Worm (Caenorhabditis elegans) whole organism, young adult: ENCODE data around the gene fbxa-22.

Experiments used
- B0261.1 ChIP-seq: sonication (generic microtip); optimal IDR thresholded peaks from 2 replicates; lab custom pipeline; 2016; ENCODE audit warnings: mild to moderate bottlenecking, missing genetic modification characterization, moderate library complexity, missing compliant biosample characterization
- B0336.3 ChIP-seq: fragments of 200-800 bp; sonication (Bioruptor generic); IDR thresholded peaks from 2 replicates; pipeline ENCODE4 v1.3.6; 2022; ENCODE audit warnings: missing genetic modification characterization, missing compliant biosample characterization
- C06A6.2 ChIP-seq: fragments of 200-800 bp; sonication (Bioruptor generic); conservative IDR thresholded peaks from 2 replicates; pipeline ENCODE4 v1.3.6; 2022; ENCODE audit warnings: missing genetic modification characterization, missing compliant biosample characterization
- F10E7.11 ChIP-seq: sonication (generic microtip); optimal IDR thresholded peaks from 2 replicates; lab custom pipeline; 2017; ENCODE audit warnings: mild to moderate bottlenecking, missing genetic modification characterization, moderate library complexity, missing compliant biosample characterization
- F22D6.2 ChIP-seq: sonication (generic microtip); optimal IDR thresholded peaks from 2 replicates; lab custom pipeline; 2016; ENCODE audit warnings: mild to moderate bottlenecking, missing genetic modification characterization, missing compliant biosample characterization
- F57C9.4 ChIP-seq: sonication (generic microtip); optimal IDR thresholded peaks from 2 replicates; lab custom pipeline; 2017; ENCODE audit warnings: mild to moderate bottlenecking, missing genetic modification characterization, missing compliant biosample characterization
- Y53F4B.3 ChIP-seq: fragments of 200-800 bp; sonication (Bioruptor generic); IDR thresholded peaks from 2 replicates; pipeline ENCODE4 v1.3.6; 2022; ENCODE audit warnings: missing genetic modification reagents, missing genetic modification characterization, missing compliant biosample characterization
- Y53G8AR.9 ChIP-seq: fragments of 200-800 bp; sonication (Bioruptor generic); conservative IDR thresholded peaks from 2 replicates; pipeline ENCODE4 v1.3.6; 2022; ENCODE audit warnings: missing genetic modification reagents, missing genetic modification characterization, missing compliant biosample characterization
- Y56A3A.18 ChIP-seq: fragments of 200-800 bp; sonication (Bioruptor generic); IDR thresholded peaks from 2 replicates; pipeline ENCODE4 v1.3.6; 2022; ENCODE audit warnings: missing genetic modification reagents, missing genetic modification characterization, missing compliant biosample characterization
- Y79H2A.3 ChIP-seq: fragments of 200-800 bp; sonication (Bioruptor generic); conservative IDR thresholded peaks from 2 replicates; pipeline ENCODE4 v1.3.6; 2022; ENCODE audit warnings: missing genetic modification reagents, missing genetic modification characterization, missing compliant biosample characterization
- ZK185.1 ChIP-seq: sonication (generic microtip); optimal IDR thresholded peaks from 2 replicates; lab custom pipeline; 2016; ENCODE audit warnings: mild to moderate bottlenecking, missing genetic modification characterization, missing compliant biosample characterization; ENCODE audit not compliant: poor library complexity, severe bottlenecking
- aptf-2 ChIP-seq: fragments of 200-800 bp; sonication (Bioruptor generic); conservative IDR thresholded peaks from 2 replicates; pipeline ENCODE4 v1.3.6; 2022; ENCODE audit warnings: missing genetic modification reagents, missing genetic modification characterization, missing compliant biosample characterization
- athp-1 ChIP-seq: sonication (generic microtip); optimal IDR thresholded peaks from 2 replicates; lab custom pipeline; 2017; ENCODE audit warnings: mild to moderate bottlenecking, missing genetic modification characterization, missing compliant biosample characterization
- attf-6 ChIP-seq: fragments of 200-800 bp; sonication (Bioruptor generic); IDR thresholded peaks from 2 replicates; pipeline ENCODE4 v1.3.6; 2022; ENCODE audit warnings: missing genetic modification reagents, missing genetic modification characterization, missing compliant biosample characterization
- bed-2 ChIP-seq: fragments of 200-800 bp; sonication (Bioruptor generic); IDR thresholded peaks from 2 replicates; pipeline ENCODE4 v1.3.6; 2022; ENCODE audit warnings: missing genetic modification reagents, missing genetic modification characterization, missing compliant biosample characterization
- die-1 ChIP-seq: sonication (generic microtip); optimal IDR thresholded peaks from 2 replicates; lab custom pipeline; 2016; ENCODE audit warnings: missing genotype, mild to moderate bottlenecking, missing genetic modification characterization, missing compliant biosample characterization
- dox-1 ChIP-seq: fragments of 200-800 bp; sonication (Bioruptor generic); IDR thresholded peaks from 2 replicates; pipeline ENCODE4 v1.3.6; 2022; ENCODE audit warnings: missing genetic modification reagents, missing genetic modification characterization, missing compliant biosample characterization
- egl-18 ChIP-seq: fragments of 200-800 bp; sonication (Bioruptor generic); IDR thresholded peaks from 2 replicates; pipeline ENCODE4 v1.3.6; 2022; ENCODE audit warnings: missing genetic modification reagents, missing genetic modification characterization, missing compliant biosample characterization
- hlh-12 ChIP-seq: sonication (generic microtip); optimal IDR thresholded peaks from 2 replicates; lab custom pipeline; 2016; ENCODE audit warnings: missing genetic modification characterization, missing compliant biosample characterization
- hrde-1 ChIP-seq: sonication (generic microtip); optimal IDR thresholded peaks from 2 replicates; lab custom pipeline; 2016; ENCODE audit warnings: missing genetic modification characterization, mild to moderate bottlenecking, missing compliant biosample characterization, moderate library complexity, missing genotype, missing genetic modification reagents, borderline replicate concordance
- let-526 ChIP-seq: fragments of 200-800 bp; sonication (Bioruptor generic); IDR thresholded peaks from 2 replicates; pipeline ENCODE4 v1.3.6; 2022; ENCODE audit warnings: missing genetic modification reagents, missing genetic modification characterization, missing compliant biosample characterization
- lin-54 ChIP-seq: fragments of 200-800 bp; sonication (Bioruptor generic); optimal IDR thresholded peaks from 2 replicates; lab custom pipeline; 2018; ENCODE audit warnings: mild to moderate bottlenecking, missing genetic modification characterization, missing compliant biosample characterization
- lir-1 ChIP-seq: fragments of 200-800 bp; sonication (Bioruptor generic); conservative IDR thresholded peaks from 2 replicates; pipeline ENCODE4 v1.3.6; 2022; ENCODE audit warnings: missing genetic modification reagents, missing genetic modification characterization, missing compliant biosample characterization
- mel-28 ChIP-seq: sonication (generic microtip); optimal IDR thresholded peaks from 2 replicates; lab custom pipeline; 2016; ENCODE audit warnings: borderline replicate concordance, mild to moderate bottlenecking, missing genetic modification characterization, missing compliant biosample characterization
- mes-4 ChIP-seq: sonication (generic microtip); optimal IDR thresholded peaks from 2 replicates; lab custom pipeline; 2016; ENCODE audit warnings: missing genotype, missing genetic modification characterization, missing compliant biosample characterization
- nfya-2 ChIP-seq: fragments of 200-800 bp; sonication (Bioruptor generic); IDR thresholded peaks from 2 replicates; pipeline ENCODE4 v1.3.6; 2022; ENCODE audit warnings: missing genetic modification reagents, missing genetic modification characterization, missing compliant biosample characterization
- nfyb-1 ChIP-seq: fragments of 200-800 bp; sonication (Bioruptor generic); IDR thresholded peaks from 2 replicates; pipeline ENCODE4 v1.3.6; 2022; ENCODE audit warnings: missing genetic modification reagents, missing genetic modification characterization, missing compliant biosample characterization
- nhr-179 ChIP-seq: sonication (generic microtip); optimal IDR thresholded peaks from 2 replicates; lab custom pipeline; 2016; ENCODE audit warnings: mild to moderate bottlenecking, missing genetic modification characterization, missing compliant biosample characterization
- nhr-27 ChIP-seq: fragments of 200-800 bp; sonication (Bioruptor generic); optimal IDR thresholded peaks from 2 replicates; lab custom pipeline; 2018; ENCODE audit warnings: mild to moderate bottlenecking, missing genetic modification characterization, moderate library complexity, missing compliant biosample characterization
- nhr-80 ChIP-seq: sonication (generic microtip); optimal IDR thresholded peaks from 2 replicates; lab custom pipeline; 2016; ENCODE audit warnings: missing genetic modification characterization, missing compliant biosample characterization
- pha-4 ChIP-seq: fragments of 150-350 bp; sonication (generic microtip); optimal IDR thresholded peaks from 2 replicates; lab custom pipeline; 2014; ENCODE audit warnings: missing biosample characterization, missing genetic modification reagents, missing genetic modification characterization
- rcor-1 ChIP-seq: fragments of 200-800 bp; sonication (Bioruptor generic); IDR thresholded peaks from 2 replicates; pipeline ENCODE4 v1.3.6; 2022; ENCODE audit warnings: missing genetic modification reagents, missing genetic modification characterization, missing compliant biosample characterization
- rec-8 ChIP-seq, 2 experiments: sonication (generic microtip); optimal IDR thresholded peaks; 2 replicates each; lab custom pipeline; 2016; ENCODE audit warnings: mild to moderate bottlenecking in 2 of 2, missing genetic modification characterization in 2 of 2, missing genetic modification reagents in 2 of 2, missing genotype in 2 of 2, missing biosample characterization in 1 of 2, missing compliant biosample characterization in 1 of 2, moderate library complexity in 1 of 2
- snpc-1.1 ChIP-seq: sonication (generic microtip); optimal IDR thresholded peaks from 2 replicates; lab custom pipeline; 2017; ENCODE audit warnings: missing genetic modification characterization, mild to moderate bottlenecking, missing compliant biosample characterization, antibody characterized with exemption, moderate library complexity, missing genotype, missing genetic modification reagents; ENCODE audit not compliant: insufficient read depth
- snpc-3.4 ChIP-seq: sonication (generic microtip); optimal IDR thresholded peaks from 2 replicates; lab custom pipeline; 2017; ENCODE audit warnings: missing genetic modification characterization, mild to moderate bottlenecking, missing compliant biosample characterization, antibody characterized with exemption, moderate library complexity, missing genotype, missing genetic modification reagents
- xnd-1 ChIP-seq: sonication (generic microtip); optimal IDR thresholded peaks from 2 replicates; lab custom pipeline; 2016; ENCODE audit warnings: missing genotype, missing genetic modification reagents, missing genetic modification characterization, missing compliant biosample characterization
- ztf-25 ChIP-seq: fragments of 200-800 bp; sonication (Bioruptor generic); IDR thresholded peaks from 2 replicates; pipeline ENCODE4 v1.3.6; 2022; ENCODE audit warnings: missing genetic modification reagents, missing genetic modification characterization, missing compliant biosample characterization

Gene fbxa-22

DNA sequence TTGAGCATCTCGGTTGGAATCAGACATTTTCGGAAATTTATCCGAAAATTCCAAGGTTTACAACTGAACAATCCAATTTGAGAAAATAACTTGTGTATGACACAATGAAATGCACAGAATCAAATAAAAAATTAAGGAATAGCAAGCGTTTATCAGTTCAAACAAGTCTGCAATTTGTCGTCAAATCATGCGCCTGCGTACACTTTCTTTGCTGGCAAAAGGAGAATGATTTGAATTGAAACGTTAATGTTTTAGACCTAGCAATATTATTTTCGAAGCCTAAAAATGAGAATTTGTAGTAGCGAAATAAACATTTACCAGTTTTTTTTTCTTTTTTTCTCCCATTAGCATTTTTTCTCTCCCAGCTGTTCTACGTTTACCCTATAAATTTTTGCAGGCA, 11.8 kb downstream of the fbxa-22 start, which contains the start of the genes fbxa-67 and fbxa-11:
Gene fbxa-67, minus strand, starts transcription at position 199 of the 400 bp plus-strand sequence.
Gene fbxa-11, plus strand, starts transcription at position 398 of the 400 bp plus-strand sequence.
- no peak for TF ChIP-seq xnd-1 (tag; lab: Kevin White, UChicago)
- no peak for TF ChIP-seq nhr-80 (tag; lab: Kevin White, UChicago)
- no peak for TF ChIP-seq rec-8 (tag; optimal IDR thresholded peaks at IDR 0.05; lab: Kevin White, UChicago)
- TF ChIP-seq Y56A3A.18 (GFP tag; lab: Robert Waterston, UW), result no peak
- no peak for TF ChIP-seq athp-1 (tag; lab: Kevin White, UChicago)
- no peak for TF ChIP-seq hrde-1 (tag; lab: Kevin White, UChicago)
- TF ChIP-seq nfyb-1 (GFP tag; lab: Robert Waterston, UW), result no peak
- no peak for TF ChIP-seq snpc-1.1 (tag; lab: Kevin White, UChicago)
- no peak for TF ChIP-seq pha-4
- TF ChIP-seq snpc-3.4 (tag; lab: Kevin White, UChicago), result no peak
- no peak for TF ChIP-seq die-1
- no peak for TF ChIP-seq dox-1 (GFP tag; lab: Robert Waterston, UW)
- TF ChIP-seq ztf-25 (GFP tag; lab: Robert Waterston, UW), result no peak
- no peak for TF ChIP-seq F10E7.11
- TF ChIP-seq nhr-179 (tag; lab: Kevin White, UChicago), result no peak
- TF ChIP-seq aptf-2 (GFP tag; lab: Robert Waterston, UW), result no peak

DNA sequence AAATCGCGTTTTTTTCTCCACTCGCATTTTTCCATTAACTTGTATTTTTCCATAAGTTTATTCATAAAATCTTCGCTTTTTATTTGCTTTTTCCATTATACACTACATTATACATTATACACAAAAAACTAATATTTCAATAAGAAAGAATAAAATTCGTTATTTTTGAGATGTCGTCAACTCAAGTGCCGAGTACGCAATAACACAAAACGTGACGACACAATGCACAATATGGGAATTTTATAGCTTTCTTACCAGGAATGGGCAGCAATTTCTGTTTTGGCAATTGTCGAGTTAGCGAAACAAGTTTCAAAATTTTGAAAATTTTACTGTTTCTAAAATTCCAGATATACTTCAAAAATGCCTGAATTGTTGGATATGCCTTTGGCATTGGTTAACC, 13.5 kb downstream of the fbxa-22 start, which contains the start of gene fbxa-10:
Gene fbxa-10, plus strand, starts transcription at position 207 of the 400 bp plus-strand sequence.
- TF ChIP-seq F22D6.2 (no peak), let-526 (no peak), nhr-179 (tag; lab: Kevin White, UChicago) (no peak), mel-28 (tag; lab: Kevin White, UChicago) (no peak), egl-18 (GFP tag; lab: Robert Waterston, UW) (no peak), nhr-27 (tag; lab: Kevin White, UChicago) (no peak), C06A6.2 (GFP tag; lab: Robert Waterston, UW) (no peak), lin-54 (GFP tag; lab: Kevin White, UChicago) (no peak), lir-1 (GFP tag; lab: Robert Waterston, UW) (no peak), bed-2 (GFP tag; lab: Robert Waterston, UW) (no peak), hlh-12 (tag; lab: Kevin White, UChicago) (no peak)
- TF ChIP-seq, all 124 proteins: peak for 0

DNA sequence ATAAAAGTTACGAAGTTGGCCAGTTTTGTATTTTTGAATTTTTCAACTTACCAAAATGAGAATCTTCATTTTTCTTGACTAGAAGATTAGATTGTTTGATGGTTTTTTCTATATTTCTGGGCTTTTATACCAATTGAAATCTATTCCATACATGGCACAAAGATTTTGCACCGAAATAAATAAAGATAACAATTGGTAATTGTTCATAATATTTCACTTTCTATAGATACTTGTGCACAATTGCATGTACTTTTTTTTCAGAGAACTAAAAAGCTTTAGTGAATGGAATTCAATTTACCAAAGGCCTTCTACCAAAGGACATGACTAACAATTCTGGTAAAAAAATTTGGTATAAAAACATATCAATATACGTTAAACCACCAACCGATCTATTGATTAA, 15.9 kb downstream of the fbxa-22 start, which contains the start of the genes T12B5.15 and T12B5.14:
Gene T12B5.15, minus strand, starts transcription at position 101 of the 400 bp plus-strand sequence.
Gene T12B5.14, plus strand, starts transcription at position 321 of the 400 bp plus-strand sequence.
- TF ChIP-seq ZK185.1, result no peak
- no peak for TF ChIP-seq B0261.1 (tag; lab: Kevin White, UChicago)
- TF ChIP-seq mes-4 (tag; lab: Kevin White, UChicago), result no peak
- TF ChIP-seq F57C9.4 (tag; lab: Kevin White, UChicago), result no peak
- no peak for TF ChIP-seq attf-6 (GFP tag; lab: Robert Waterston, UW)
- TF ChIP-seq Y79H2A.3, result no peak
- TF ChIP-seq B0336.3 (GFP tag; lab: Robert Waterston, UW), result no peak
- TF ChIP-seq, all 124 proteins: peak for 0

DNA sequence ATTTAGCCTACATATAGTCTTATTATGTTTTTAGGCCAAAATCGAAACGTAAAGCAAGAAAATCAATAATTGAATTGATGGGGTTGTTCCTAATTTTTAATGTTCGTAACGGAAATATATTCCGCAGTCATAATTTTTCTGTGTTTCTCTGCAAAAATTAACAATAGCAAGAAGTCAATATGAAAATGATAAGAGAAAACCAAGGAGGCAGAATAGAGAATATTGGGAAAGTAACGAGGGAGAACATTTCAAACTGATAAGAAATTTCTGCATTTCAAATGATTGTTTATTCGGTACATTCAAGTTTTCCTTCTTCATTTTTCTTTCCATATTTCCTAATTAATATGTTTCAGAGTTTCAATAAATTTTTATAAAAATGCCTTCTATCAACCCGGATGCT, 17.3 kb downstream of the fbxa-22 start, which contains the start of gene fbxa-54:
Gene fbxa-54, plus strand, starts transcription at position 354 of the 400 bp plus-strand sequence.
- no peak for TF ChIP-seq rcor-1 (GFP tag; lab: Robert Waterston, UW)
- TF ChIP-seq nhr-80 (tag; lab: Kevin White, UChicago), result peak; percentile 79
- no peak for TF ChIP-seq nfya-2 (GFP tag; lab: Robert Waterston, UW)
- no peak for TF ChIP-seq Y53G8AR.9 (GFP tag; lab: Robert Waterston, UW)
- no peak for TF ChIP-seq Y53F4B.3 (GFP tag; lab: Robert Waterston, UW)
